Worm (Caenorhabditis elegans) whole organism, midembryonic: Measurements from ENCODE around the gene lipl-5.

Experiments
- cog-1 ChIP-seq: sonication (generic microtip); optimal IDR thresholded peaks from 2 replicates; lab custom pipeline; 2016; ENCODE audit warnings: missing genetic modification characterization, missing compliant biosample characterization
- klf-2 ChIP-seq: fragments of 200-800 bp; sonication (Bioruptor generic); conservative IDR thresholded peaks from 2 replicates; pipeline ENCODE4 v1.3.6; 2022; ENCODE audit warnings: missing genetic modification reagents, missing genetic modification characterization, missing compliant biosample characterization
- ref-1 ChIP-seq: fragments of 200-800 bp; sonication (Bioruptor generic); conservative IDR thresholded peaks from 2 replicates; pipeline ENCODE4 v1.3.6; 2022; ENCODE audit warnings: missing genetic modification reagents, missing genetic modification characterization, missing compliant biosample characterization
- tab-1 ChIP-seq: fragments of 200-800 bp; sonication (Bioruptor generic); IDR thresholded peaks from 2 replicates; pipeline ENCODE4 v1.3.6; 2022; ENCODE audit warnings: missing genetic modification characterization, missing compliant biosample characterization
- ztf-23 ChIP-seq: fragments of 200-800 bp; sonication (Bioruptor generic); IDR thresholded peaks from 2 replicates; pipeline ENCODE4 v1.3.6; 2022; ENCODE audit warnings: missing genetic modification reagents, missing genetic modification characterization, missing compliant biosample characterization
- ztf-29 ChIP-seq: fragments of 200-800 bp; sonication (Bioruptor generic); IDR thresholded peaks from 2 replicates; pipeline ENCODE4 v1.3.6; 2022; ENCODE audit warnings: missing genetic modification reagents, missing genetic modification characterization, missing compliant biosample characterization

DNA sequence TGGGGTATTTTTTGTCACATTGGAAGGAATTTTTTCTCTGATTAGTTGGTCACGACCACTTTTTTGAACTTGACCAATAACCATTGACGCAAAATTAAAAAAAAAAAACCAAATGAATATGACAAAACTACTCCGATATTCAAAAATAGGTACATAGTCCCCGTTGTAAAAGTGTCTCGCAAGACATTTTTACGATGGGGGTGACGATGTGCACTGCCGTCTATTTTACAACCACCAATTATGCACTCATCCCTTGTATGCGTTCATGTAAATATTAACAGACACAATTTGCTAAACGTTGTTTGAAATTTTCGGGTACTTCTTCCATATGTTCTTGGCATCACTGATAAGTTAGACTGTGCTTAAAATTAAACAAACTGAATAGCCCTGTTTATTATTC is 14.2 kb downstream of the lipl-5 start, which contains the start of gene scl-27:
- TF ChIP-seq ztf-29 (no peak), cog-1 (no peak), tab-1 (GFP tag; lab: Robert Waterston, UW) (no peak), ref-1 (GFP tag; lab: Robert Waterston, UW) (no peak), ztf-23 (GFP tag; lab: Robert Waterston, UW) (no peak), klf-2 (no peak)
